Worm (Caenorhabditis elegans) whole organism, L4 larva: ENCODE data around the gene nifk-1.

ENCODE experiments used
- F10B5.3 ChIP-seq: sonication (generic microtip); optimal IDR thresholded peaks from 2 replicates; lab custom pipeline; 2016; ENCODE audit warnings: mild to moderate bottlenecking, missing genetic modification characterization, missing compliant biosample characterization
- F37D6.2 ChIP-seq: sonication (generic microtip); optimal IDR thresholded peaks from 2 replicates; lab custom pipeline; 2016; ENCODE audit warnings: mild to moderate bottlenecking, missing genetic modification characterization, missing compliant biosample characterization
- T26A8.4 ChIP-seq: fragments of 200-800 bp; sonication (Bioruptor generic); IDR thresholded peaks from 2 replicates; pipeline ENCODE4 v1.3.6; 2022; ENCODE audit warnings: missing genetic modification characterization, missing compliant biosample characterization
- aha-1 ChIP-seq: fragments of 150-350 bp; peaks from one replicate; lab custom pipeline; 2014; ENCODE audit warnings: missing biosample characterization, missing genetic modification characterization
- aly-2 ChIP-seq: sonication (generic microtip); optimal IDR thresholded peaks from 2 replicates; lab custom pipeline; 2018; ENCODE audit warnings: missing biosample characterization, missing genetic modification characterization
- ama-1 ChIP-seq: fragments of 150-350 bp; optimal IDR thresholded peaks from 2 replicates; lab custom pipeline; 2014; ENCODE audit warnings: inconsistent platforms, mixed read lengths
- ceh-20 ChIP-seq: fragments of 200-800 bp; sonication (Bioruptor generic); IDR thresholded peaks from 2 replicates; pipeline ENCODE4 v1.3.6; 2022; ENCODE audit warnings: missing genetic modification reagents, missing genetic modification characterization, missing compliant biosample characterization
- ceh-28 ChIP-seq: fragments of 150-350 bp; optimal IDR thresholded peaks from 2 replicates; lab custom pipeline; 2014; ENCODE audit warnings: missing biosample characterization, missing genetic modification reagents, missing genetic modification characterization
- ceh-44 ChIP-seq: fragments of 200-800 bp; sonication (Bioruptor generic); IDR thresholded peaks from 2 replicates; pipeline ENCODE4 v1.3.6; 2022; ENCODE audit warnings: missing genetic modification reagents, missing genetic modification characterization, missing compliant biosample characterization
- ces-1 ChIP-seq: fragments of 150-350 bp; sonication (generic microtip); optimal IDR thresholded peaks from 4 replicates; lab custom pipeline; 2014; ENCODE audit warnings: missing biosample characterization, missing genetic modification reagents, missing genetic modification characterization
- ctbp-1 ChIP-seq: fragments of 200-800 bp; sonication (Bioruptor generic); IDR thresholded peaks from 2 replicates; pipeline ENCODE4 v1.3.6; 2022; ENCODE audit warnings: missing genetic modification reagents, missing genetic modification characterization, missing compliant biosample characterization
- daf-12 ChIP-seq: fragments of 150-350 bp; optimal IDR thresholded peaks from 2 replicates; lab custom pipeline; 2014; ENCODE audit warnings: missing biosample characterization, missing genetic modification reagents, missing genetic modification characterization
- daf-8 ChIP-seq: fragments of 200-800 bp; sonication (Bioruptor generic); IDR thresholded peaks from 2 replicates; pipeline ENCODE4 v1.3.6; 2022; ENCODE audit warnings: missing genetic modification characterization, missing compliant biosample characterization
- dmd-6 ChIP-seq: fragments of 200-800 bp; sonication (Bioruptor generic); IDR thresholded peaks from 2 replicates; pipeline ENCODE4 v1.3.6; 2022; ENCODE audit warnings: missing genetic modification reagents, missing genetic modification characterization, missing compliant biosample characterization
- dmd-8 ChIP-seq: fragments of 200-800 bp; sonication (Bioruptor generic); IDR thresholded peaks from 2 replicates; pipeline ENCODE4 v1.3.6; 2022; ENCODE audit warnings: missing genetic modification characterization, missing compliant biosample characterization
- dve-1 ChIP-seq: sonication (generic microtip); optimal IDR thresholded peaks from 2 replicates; lab custom pipeline; 2017; ENCODE audit warnings: antibody characterized with exemption, mild to moderate bottlenecking, missing genetic modification characterization, missing compliant biosample characterization; ENCODE audit not compliant: insufficient read depth
- egl-27 ChIP-seq: sonication (generic microtip); optimal IDR thresholded peaks from 3 replicates; lab custom pipeline; 2017; ENCODE audit warnings: missing biosample characterization, missing genetic modification reagents, missing genetic modification characterization
- fos-1 ChIP-seq: fragments of 150-350 bp; optimal IDR thresholded peaks from 2 replicates; lab custom pipeline; 2014; ENCODE audit warnings: missing biosample characterization, missing genetic modification characterization
- gei-8 ChIP-seq: fragments of 200-800 bp; sonication (Bioruptor generic); optimal IDR thresholded peaks from 2 replicates; lab custom pipeline; 2018; ENCODE audit warnings: mild to moderate bottlenecking, missing genetic modification characterization, missing compliant biosample characterization
- hif-1 ChIP-seq, 2 experiments: sonication (generic microtip); optimal IDR thresholded peaks; 2 replicates each; lab custom pipeline; 2016 to 2017; ENCODE audit warnings: missing compliant biosample characterization in 2 of 2, missing genetic modification characterization in 2 of 2, missing genetic modification reagents in 2 of 2, missing genotype in 2 of 2, mild to moderate bottlenecking in 1 of 2
- hlh-11 ChIP-seq: fragments of 200-800 bp; sonication (Bioruptor generic); optimal IDR thresholded peaks from 2 replicates; lab custom pipeline; 2018; ENCODE audit warnings: mild to moderate bottlenecking, missing genetic modification characterization, missing compliant biosample characterization
- hlh-30 ChIP-seq: sonication (generic microtip); optimal IDR thresholded peaks from 2 replicates; lab custom pipeline; 2017; ENCODE audit warnings: antibody characterized with exemption, mild to moderate bottlenecking, missing genetic modification characterization, missing compliant biosample characterization; ENCODE audit not compliant: insufficient read depth
- jun-1 ChIP-seq: fragments of 150-350 bp; optimal IDR thresholded peaks from 2 replicates; lab custom pipeline; 2014; ENCODE audit warnings: missing biosample characterization, missing genetic modification reagents, missing genetic modification characterization
- lim-7 ChIP-seq: fragments of 200-800 bp; sonication (Bioruptor generic); IDR thresholded peaks from 2 replicates; pipeline ENCODE4 v1.3.6; 2022; ENCODE audit warnings: missing genetic modification characterization, missing compliant biosample characterization
- lin-38 ChIP-seq: fragments of 200-800 bp; sonication (Bioruptor generic); IDR thresholded peaks from 2 replicates; pipeline ENCODE4 v1.3.6; 2022; ENCODE audit warnings: missing genetic modification reagents, missing genetic modification characterization, missing compliant biosample characterization
- lsy-2 ChIP-seq, 2 experiments: fragments of 150-350 bp in 1 of 2; sonication (generic microtip) in 1 of 2; optimal IDR thresholded peaks; 2 replicates each; lab custom pipeline; 2014 to 2017; ENCODE audit warnings: missing biosample characterization in 2 of 2, missing genetic modification characterization in 2 of 2
- madf-5 ChIP-seq, 2 experiments: fragments of 200-800 bp; sonication (Bioruptor generic); IDR thresholded peaks; 2 replicates each; pipeline ENCODE4 v1.3.6; 2022; ENCODE audit warnings: missing compliant biosample characterization in 2 of 2, missing genetic modification characterization in 2 of 2
- mdt-29 ChIP-seq: fragments of 200-800 bp; sonication (Bioruptor generic); IDR thresholded peaks from 2 replicates; pipeline ENCODE4 v1.3.6; 2022; ENCODE audit warnings: missing genetic modification reagents, missing genetic modification characterization, missing compliant biosample characterization
- mep-1 ChIP-seq: fragments of 150-350 bp; sonication (generic microtip); optimal IDR thresholded peaks from 3 replicates; lab custom pipeline; 2014; ENCODE audit warnings: missing biosample characterization, missing genetic modification characterization
- mes-2 ChIP-seq: sonication (generic microtip); optimal IDR thresholded peaks from 2 replicates; lab custom pipeline; 2016; ENCODE audit warnings: missing genotype, mild to moderate bottlenecking, missing genetic modification characterization, missing compliant biosample characterization; ENCODE audit not compliant: poor library complexity, severe bottlenecking
- mxl-3 ChIP-seq: fragments of 200-800 bp; sonication (Bioruptor generic); optimal IDR thresholded peaks from 2 replicates; lab custom pipeline; 2018; ENCODE audit warnings: mild to moderate bottlenecking, missing genetic modification characterization, missing compliant biosample characterization
- nhr-102 ChIP-seq: sonication (generic microtip); optimal IDR thresholded peaks from 2 replicates; lab custom pipeline; 2016; ENCODE audit warnings: mild to moderate bottlenecking, missing genetic modification characterization, moderate library complexity, missing compliant biosample characterization
- rbr-2 ChIP-seq: sonication (generic microtip); optimal IDR thresholded peaks from 2 replicates; lab custom pipeline; 2016; ENCODE audit warnings: missing genotype, missing genetic modification characterization, missing compliant biosample characterization
- saeg-2 ChIP-seq: fragments of 200-800 bp; sonication (Bioruptor generic); IDR thresholded peaks from 2 replicates; pipeline ENCODE4 v1.3.6; 2022; ENCODE audit warnings: missing genetic modification reagents, missing genetic modification characterization, missing compliant biosample characterization
- skn-1 ChIP-seq: fragments of 150-350 bp; optimal IDR thresholded peaks from 2 replicates; lab custom pipeline; 2014; ENCODE audit warnings: missing biosample characterization, missing genetic modification characterization
- spr-1 ChIP-seq: sonication (generic microtip); optimal IDR thresholded peaks from 2 replicates; lab custom pipeline; 2016; ENCODE audit warnings: mild to moderate bottlenecking, missing genetic modification characterization, missing compliant biosample characterization
- unc-39 ChIP-seq: sonication (generic microtip); optimal IDR thresholded peaks from 2 replicates; lab custom pipeline; 2017; ENCODE audit warnings: missing biosample characterization, missing genetic modification characterization
- unc-62 ChIP-seq, 3 experiments: fragments of 150-350 bp in 1 of 3; sonication (generic microtip); optimal IDR thresholded peaks in 2 of 3; peaks in 1 of 3; 1 replicate in 1 of 3; 2 replicates in 2 of 3; lab custom pipeline; 2014 to 2017; ENCODE audit warnings: missing biosample characterization in 3 of 3, missing genetic modification characterization in 3 of 3, missing genetic modification reagents in 3 of 3, missing genotype in 1 of 3
- zag-1 ChIP-seq: fragments of 150-350 bp; optimal IDR thresholded peaks from 2 replicates; lab custom pipeline; 2014; ENCODE audit warnings: missing biosample characterization, missing genetic modification characterization
- zfp-2 ChIP-seq: sonication (generic microtip); optimal IDR thresholded peaks from 2 replicates; lab custom pipeline; 2016; ENCODE audit warnings: mild to moderate bottlenecking, missing genetic modification characterization, missing compliant biosample characterization
- ztf-11 ChIP-seq: fragments of 150-350 bp; optimal IDR thresholded peaks from 2 replicates; lab custom pipeline; 2014; ENCODE audit warnings: missing biosample characterization, missing genetic modification characterization

The nifk-1 gene

ce11 chrIII:4665272-4665671 is 27.8 kb downstream of the nifk-1 start, which contains the start of gene T23F11.4:
TSS of gene T23F11.4 (minus strand) at chrIII:4665372.
- TF ChIP-seq ztf-11 (no peak), aha-1 (tag; lab: Kevin White, UChicago) (peak; percentile 16)
- TF ChIP-seq, all 104 proteins: peak for 1

ce11 chrIII:4659426-4659825 is 33.7 kb downstream of the nifk-1 start:
- TF ChIP-seq fos-1 (tag; lab: Kevin White, UChicago) = no peak
- no peak for TF ChIP-seq mes-2 (tag; lab: Kevin White, UChicago)
- TF ChIP-seq aha-1 (tag; lab: Kevin White, UChicago) = peak; percentile 98
- no peak for TF ChIP-seq ceh-28 (tag; lab: Kevin White, UChicago)
- no peak for TF ChIP-seq nhr-102 (tag; lab: Kevin White, UChicago)
- peak in 1 of 2 experiments; percentile 65 for TF ChIP-seq unc-62 (GFP tag; optimal IDR thresholded peaks at IDR 0.05 in 1 of 2; lab: Kevin White, UChicago)
- TF ChIP-seq unc-62 (tag; optimal IDR thresholded peaks at IDR 0.05; lab: Kevin White, UChicago) = no peak
- TF ChIP-seq T26A8.4 (GFP tag; lab: Robert Waterston, UW) = no peak
- TF ChIP-seq, all 104 proteins: peak for 2

- TF ChIP-seq saeg-2 (GFP tag; lab: Robert Waterston, UW) = no peak
- TF ChIP-seq ceh-20 (GFP tag; lab: Robert Waterston, UW) = no peak
- peak; percentile 13 for TF ChIP-seq F37D6.2 (tag; lab: Kevin White, UChicago)
- peak in 1 of 2 experiments; percentile 35 for TF ChIP-seq lsy-2 (tag; optimal IDR thresholded peaks at IDR 0.05; lab: Kevin White, UChicago)
- no peak for TF ChIP-seq spr-1 (tag; lab: Kevin White, UChicago)
- TF ChIP-seq T26A8.4 (GFP tag; lab: Robert Waterston, UW) = no peak
- peak; percentile 12 for TF ChIP-seq rbr-2
- no peak for TF ChIP-seq ceh-44 (GFP tag; lab: Robert Waterston, UW)
- 0 out of 2 replicates have a peak, but pooled peaks have one; percentile 31 for TF ChIP-seq ctbp-1
- TF ChIP-seq hlh-30 (tag; lab: Kevin White, UChicago) = peak; percentile 9
- TF ChIP-seq mep-1 (tag; lab: Kevin White, UChicago) = peak; percentile 15
- peak; percentile 81 for TF ChIP-seq ces-1 (GFP tag; lab: Kevin White, UChicago)
- TF ChIP-seq daf-12 (tag; lab: Kevin White, UChicago) = no peak
- TF ChIP-seq lim-7 (GFP tag; lab: Robert Waterston, UW) = no peak
- no peak for TF ChIP-seq madf-5 (GFP tag; IDR thresholded peaks at IDR 0.05; lab: Robert Waterston, UW)
Observed at ce11 chrIII:4658384-4658844, 34.7 kb downstream of the nifk-1 start, which contains the start of gene cdka-1. TSS of gene cdka-1 (plus strand) at chrIII:4658794.

- TF ChIP-seq ztf-11 (no peak), ces-1 (GFP tag; lab: Kevin White, UChicago) (peak; percentile 90)
Observed at ce11 chrIII:4657386-4657785, 35.7 kb downstream of the nifk-1 start.

ce11 chrIII:4656415-4656814 is 36.7 kb downstream of the nifk-1 start:
- TF ChIP-seq dmd-8 (no peak), hif-1 (tag; optimal IDR thresholded peaks at IDR 0.05; lab: Kevin White, UChicago) (peak in 1 of 2 experiments; percentile 28), egl-27 (tag; lab: Kevin White, UChicago) (no peak), unc-39 (tag; lab: Kevin White, UChicago) (no peak), dve-1 (tag; lab: Kevin White, UChicago) (no peak), skn-1 (tag; lab: Kevin White, UChicago) (no peak), F10B5.3 (tag; lab: Kevin White, UChicago) (no peak), zfp-2 (tag; lab: Kevin White, UChicago) (no peak), aly-2 (tag; lab: Kevin White, UChicago) (no peak), mep-1 (tag; lab: Kevin White, UChicago) (peak; percentile 63), mes-2 (tag; lab: Kevin White, UChicago) (no peak), mxl-3 (GFP tag; lab: Kevin White, UChicago) (no peak), rbr-2 (peak; percentile 82), mdt-29 (no peak), ceh-20 (GFP tag; lab: Robert Waterston, UW) (0 out of 2 replicates have a peak, but pooled peaks have one; percentile 53), daf-8 (GFP tag; lab: Robert Waterston, UW) (no peak), ces-1 (GFP tag; lab: Kevin White, UChicago) (no peak), lin-38 (GFP tag; lab: Robert Waterston, UW) (no peak), hlh-11 (tag; lab: Kevin White, UChicago) (peak; percentile 22), unc-62 (GFP tag; optimal IDR thresholded peaks at IDR 0.05 in 1 of 2; lab: Kevin White, UChicago) (no peak), unc-62 (tag; optimal IDR thresholded peaks at IDR 0.05; lab: Kevin White, UChicago) (no peak), jun-1 (tag; lab: Kevin White, UChicago) (no peak), lsy-2 (tag; optimal IDR thresholded peaks at IDR 0.05; lab: Kevin White, UChicago) (peak; percentile 5 to 61), ama-1 (no peak), gei-8 (GFP tag; lab: Kevin White, UChicago) (no peak), dmd-6 (GFP tag; lab: Robert Waterston, UW) (0 out of 2 replicates have a peak, but pooled peaks have one; percentile 5), zag-1 (tag; lab: Kevin White, UChicago) (no peak)
